Fruit fly (Drosophila melanogaster) ovary, adult (tissue): Measurements from ENCODE around the gene CG17375.

Source experiments
- CG17801 ChIP-seq: fragments of 200-800 bp; optimal IDR thresholded peaks from 2 replicates; lab custom pipeline; 2019; ENCODE audit warnings: missing biosample characterization, mild to moderate bottlenecking, missing genetic modification characterization, moderate library complexity; ENCODE audit not compliant: partially characterized antibody

CG17375 gene

dm6 chr2L:6802740-6803139, 2.9 kb downstream of the CG17375 start, which contains the start of the genes CG17377 and Daao2:
CG17377 (minus strand) TSS chr2L:6802840.
Daao2 (plus strand) TSS chr2L:6803011.
- no peak for TF ChIP-seq CG17801

- no peak for TF ChIP-seq CG17801
Measured at dm6 chr2L:6800794-6801193, 4.8 kb downstream of the CG17375 start, which contains the start of gene CG17376. CG17376 (minus strand) TSS chr2L:6800894.

- no peak for TF ChIP-seq CG17801
Measured at dm6 chr2L:6799551-6799950, 6.0 kb downstream of the CG17375 start.

dm6 chr2L:6798762-6799246, 6.8 kb downstream of the CG17375 start, which contains the start of the genes nrv2 and CG43610:
nrv2 (minus strand) TSS chr2L:6798862.
CG43610 (plus strand) TSS chr2L:6799196.
- no peak for TF ChIP-seq CG17801

- TF ChIP-seq CG17801 = no peak
Measured at dm6 chr2L:6797408-6797807, 8.2 kb downstream of the CG17375 start.

- no peak for TF ChIP-seq CG17801
Measured at dm6 chr2L:6794956-6795522, 10.6 kb downstream of the CG17375 start.

dm6 chr2L:6794418-6794793, 11.2 kb downstream of the CG17375 start:
- peak; percentile 7 for TF ChIP-seq CG17801

- no peak for TF ChIP-seq CG17801
Measured at dm6 chr2L:6793763-6794417, 11.7 kb downstream of the CG17375 start.

- TF ChIP-seq CG17801 = peak; percentile 12
Measured at dm6 chr2L:6791845-6792443, 13.6 kb downstream of the CG17375 start.

- TF ChIP-seq CG17801 = no peak
Measured at dm6 chr2L:6789358-6789757, 16.2 kb downstream of the CG17375 start.

dm6 chr2L:6787973-6788368, 17.6 kb downstream of the CG17375 start:
- TF ChIP-seq CG17801 = no peak

- TF ChIP-seq CG17801 = peak; percentile 79
Measured at dm6 chr2L:6787029-6787972, 18.3 kb downstream of the CG17375 start.

dm6 chr2L:6786674-6787028, 18.9 kb downstream of the CG17375 start, which contains the start of gene nrv1:
nrv1 (minus strand) TSS chr2L:6786861.
- TF ChIP-seq CG17801 = no peak

dm6 chr2L:6785583-6785982, 20.0 kb downstream of the CG17375 start:
- no peak for TF ChIP-seq CG17801

- TF ChIP-seq CG17801 = no peak
Measured at dm6 chr2L:6784235-6784634, 21.4 kb downstream of the CG17375 start.

dm6 chr2L:6783395-6783794, 22.2 kb downstream of the CG17375 start:
- TF ChIP-seq CG17801 = no peak

- TF ChIP-seq CG17801 = no peak
Measured at dm6 chr2L:6774853-6775252, 30.7 kb downstream of the CG17375 start.
